Fruit fly (Drosophila melanogaster) whole organism, adult: ENCODE measurements around the gene Or65b.

Experiments
- Hr96 ChIP-seq: fragments of 200-800 bp; sonication (Bioruptor generic); optimal IDR thresholded peaks from 2 replicates; lab custom pipeline; 2016; ENCODE audit warnings: missing biosample characterization, missing genetic modification characterization
- tj ChIP-seq: fragments of 200-800 bp; sonication (Bioruptor generic); optimal IDR thresholded peaks from 3 replicates; lab custom pipeline; 2017; ENCODE audit warnings: missing biosample characterization, mild to moderate bottlenecking, missing genetic modification characterization, moderate library complexity
- toe ChIP-seq: fragments of 200-800 bp; sonication (Bioruptor generic); optimal IDR thresholded peaks from 2 replicates; lab custom pipeline; 2016; ENCODE audit warnings: missing biosample characterization, missing genetic modification characterization

dm6 chr3L:6296611-6297010, 28.8 kb upstream of the Or65b start:
- TF ChIP-seq tj, result no peak
- no peak for TF ChIP-seq toe (GFP tag; lab: Kevin White, UChicago)
- TF ChIP-seq Hr96 (GFP tag; lab: Kevin White, UChicago), result no peak
